Worm (Caenorhabditis elegans): Measurements from ENCODE around the gene sri-29.
"Not testable (repeated sequence)": the region's sequence is repeated elsewhere in the genome, so short reads cannot be mapped to it uniquely, and the experiment has no call there.

sri-29 gene

DNA sequence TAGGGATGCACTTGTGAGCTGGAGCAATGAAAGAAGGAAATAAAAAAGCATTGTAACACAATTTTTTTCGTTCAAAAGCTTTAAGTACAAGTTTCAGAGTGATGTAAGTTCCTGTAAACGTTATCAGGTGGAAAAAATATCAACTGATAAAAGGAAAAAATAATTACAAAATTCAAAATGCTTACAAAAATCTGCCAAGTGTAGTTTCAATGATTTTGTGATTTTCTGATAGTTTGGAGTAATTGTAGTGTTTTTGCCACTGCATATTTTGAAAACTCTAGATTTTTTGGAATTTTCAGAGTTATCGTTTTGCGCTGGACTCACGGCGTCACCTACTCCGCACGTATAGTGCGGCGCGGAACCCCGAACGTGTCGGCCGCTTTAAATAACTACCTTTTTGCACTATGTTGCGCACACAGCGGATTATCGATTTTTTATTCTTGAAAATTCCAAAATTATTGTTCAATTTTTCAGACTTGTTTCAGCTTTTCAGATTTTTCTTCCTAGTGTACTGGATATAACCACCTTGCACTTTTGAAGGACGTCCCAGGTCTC is 20.7 kb upstream of the sri-29 start, which contains the start of gene clec-2:
Gene clec-2, minus strand, starts transcription at position 51 of the 555 bp plus-strand sequence.
- TF ChIP-seq elt-2 (tag; optimal IDR thresholded peaks at IDR 0.05) (no peak), egl-5 (tag; optimal IDR thresholded peaks at IDR 0.05) (no peak), hmg-11 (tag; optimal IDR thresholded peaks at IDR 0.05) (no peak)

DNA sequence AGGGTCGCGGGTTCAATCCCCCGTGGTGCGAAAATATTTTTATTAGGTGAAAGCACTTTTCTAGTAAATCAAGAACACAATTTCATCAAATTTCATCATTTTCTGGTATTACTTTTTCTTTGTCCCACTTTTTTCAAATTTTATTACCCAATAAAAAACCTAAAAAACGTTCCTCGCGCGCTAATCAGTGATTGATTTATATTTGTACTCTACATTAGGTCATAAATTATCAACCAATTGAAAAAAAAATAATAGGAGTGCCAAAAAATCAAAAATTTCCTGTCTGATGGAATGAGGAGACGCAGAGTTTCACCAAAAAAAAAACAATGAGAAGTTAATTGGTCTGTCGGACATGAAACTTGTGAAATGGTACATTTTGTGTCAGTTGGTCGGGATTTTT is 19.5 kb upstream of the sri-29 start:
- TF ChIP-seq elt-2 (tag; optimal IDR thresholded peaks at IDR 0.05), result no peak
- no peak for TF ChIP-seq zag-1 (tag; optimal IDR thresholded peaks at IDR 0.05)
- no peak for TF ChIP-seq lin-15B (tag; optimal IDR thresholded peaks at IDR 0.05)
- no peak for TF ChIP-seq nhr-11 (tag; optimal IDR thresholded peaks at IDR 0.05)
- no peak for TF ChIP-seq R02D3.7 (tag; optimal IDR thresholded peaks at IDR 0.05)
- TF ChIP-seq ama-1 (optimal IDR thresholded peaks at IDR 0.05), result no peak
- TF ChIP-seq pha-4 (tag; optimal IDR thresholded peaks at IDR 0.05), result no peak
- no peak for TF ChIP-seq aly-2 (tag; optimal IDR thresholded peaks at IDR 0.05)

DNA sequence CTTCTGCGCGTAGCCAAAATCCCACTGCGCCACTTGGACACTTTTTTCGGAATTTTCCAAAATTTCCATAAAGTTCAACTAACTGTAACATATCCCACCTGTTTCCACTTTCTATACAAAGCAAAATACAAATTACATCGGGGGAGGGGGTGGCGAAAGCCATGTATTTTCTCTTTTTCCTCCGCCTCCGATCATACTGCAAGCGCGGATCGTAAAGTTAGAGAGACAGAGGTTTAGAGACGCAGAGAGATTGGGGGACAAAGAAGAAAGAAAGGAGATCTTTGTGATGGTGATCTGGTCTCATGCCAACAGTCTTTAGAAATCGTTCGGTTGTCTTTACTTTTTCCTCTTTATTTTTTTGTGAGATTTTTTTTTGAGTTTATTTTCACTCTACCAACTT is 15.9 kb upstream of the sri-29 start:
- no peak for TF ChIP-seq nhr-11 (tag; optimal IDR thresholded peaks at IDR 0.05)
- peak; percentile 43 for TF ChIP-seq nhr-25 (tag; optimal IDR thresholded peaks at IDR 0.05)
- TF ChIP-seq nhr-23 (tag; optimal IDR thresholded peaks at IDR 0.05), result no peak
- no peak for TF ChIP-seq ZK546.5 (tag; optimal IDR thresholded peaks at IDR 0.05)

DNA sequence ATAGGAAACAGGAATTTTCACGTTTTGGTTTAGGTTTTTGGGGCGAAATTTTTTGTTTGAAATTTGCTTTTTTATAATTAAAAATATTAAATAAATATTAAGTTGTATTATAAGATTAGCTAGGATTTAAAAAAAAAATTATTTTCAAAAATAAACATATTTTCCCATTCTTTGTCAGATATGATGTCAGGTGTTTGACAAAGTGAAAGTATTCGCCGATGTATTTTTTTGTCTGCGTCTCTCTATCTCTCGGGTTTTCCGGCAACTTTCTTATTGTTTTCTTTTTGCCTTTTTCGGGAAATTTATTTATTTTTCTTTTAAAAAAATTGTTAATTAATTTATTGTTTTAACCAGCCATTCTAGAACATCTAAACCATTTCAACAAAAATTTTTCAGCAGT is 13.7 kb upstream of the sri-29 start:
- TF ChIP-seq ama-1 (optimal IDR thresholded peaks at IDR 0.05), result no peak
- no peak for TF ChIP-seq ZK546.5 (tag; optimal IDR thresholded peaks at IDR 0.05)
- no peak for TF ChIP-seq ztf-11 (tag; optimal IDR thresholded peaks at IDR 0.05)
- TF ChIP-seq ceh-82 (tag; optimal IDR thresholded peaks at IDR 0.05), result no peak
- TF ChIP-seq pha-4 (tag; optimal IDR thresholded peaks at IDR 0.05), result no peak

DNA sequence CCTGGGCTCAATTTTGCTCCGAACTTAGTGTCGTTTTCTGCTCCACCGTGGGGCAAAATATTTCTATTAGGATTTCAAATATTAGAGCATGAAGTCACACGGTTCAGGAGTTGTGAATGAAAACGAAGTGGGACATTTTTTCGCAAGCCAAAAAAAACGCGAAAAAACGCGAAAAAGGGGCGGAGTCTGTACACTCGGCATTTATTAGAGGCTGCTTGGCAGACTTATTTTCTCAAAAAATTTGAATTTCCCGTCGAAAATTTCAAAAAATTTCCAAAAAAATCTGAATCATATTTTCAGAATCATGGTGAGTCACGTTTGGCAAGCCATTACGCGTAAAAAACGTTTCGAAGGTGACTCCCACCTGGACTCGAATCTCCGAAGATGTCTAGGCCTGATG is 11.6 kb upstream of the sri-29 start, which contains the start of gene B0454.6:
Gene B0454.6, plus strand, starts transcription at position 301 of the 400 bp plus-strand sequence.
- not testable (repeated sequence) for TF ChIP-seq ztf-11, elt-2, egl-5 (tag; optimal IDR thresholded peaks at IDR 0.05)

DNA sequence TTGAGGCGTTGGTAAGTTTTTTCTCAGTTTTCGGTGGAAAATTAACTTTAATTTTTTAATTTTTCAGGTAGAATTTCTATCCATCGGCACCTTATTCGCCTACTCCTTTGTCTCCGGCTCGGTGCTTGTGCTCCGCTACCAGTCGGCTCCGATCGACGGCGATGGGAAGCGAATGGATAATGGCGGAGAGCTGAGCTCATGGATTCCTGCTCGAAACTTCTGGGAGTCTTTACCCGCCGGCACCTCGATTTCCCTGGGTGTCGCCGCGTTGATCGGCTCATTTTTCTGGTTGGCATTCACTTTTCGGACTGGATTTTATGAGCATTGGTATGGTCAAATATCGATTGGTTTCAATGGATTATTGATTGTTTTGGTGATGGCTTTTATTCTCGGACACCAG is 9.2 kb upstream of the sri-29 start:
- TF ChIP-seq jun-1 (tag; optimal IDR thresholded peaks at IDR 0.05) (no peak), ama-1 (optimal IDR thresholded peaks at IDR 0.05) (no peak), unc-39 (tag; optimal IDR thresholded peaks at IDR 0.05) (no peak), nhr-237 (tag; optimal IDR thresholded peaks at IDR 0.05) (no peak), nhr-25 (tag; optimal IDR thresholded peaks at IDR 0.05) (no peak), zag-1 (tag; optimal IDR thresholded peaks at IDR 0.05) (no peak), R02D3.7 (tag; optimal IDR thresholded peaks at IDR 0.05) (no peak), mml-1 (tag; optimal IDR thresholded peaks at IDR 0.05) (no peak), ceh-16 (tag; optimal IDR thresholded peaks at IDR 0.05) (no peak), sea-2 (GFP tag; optimal IDR thresholded peaks at IDR 0.05) (no peak), lin-39 (tag; optimal IDR thresholded peaks at IDR 0.05) (no peak), lin-15B (tag; optimal IDR thresholded peaks at IDR 0.05) (no peak), ceh-9 (tag; optimal IDR thresholded peaks at IDR 0.05) (no peak), nhr-23 (tag; optimal IDR thresholded peaks at IDR 0.05) (no peak)

DNA sequence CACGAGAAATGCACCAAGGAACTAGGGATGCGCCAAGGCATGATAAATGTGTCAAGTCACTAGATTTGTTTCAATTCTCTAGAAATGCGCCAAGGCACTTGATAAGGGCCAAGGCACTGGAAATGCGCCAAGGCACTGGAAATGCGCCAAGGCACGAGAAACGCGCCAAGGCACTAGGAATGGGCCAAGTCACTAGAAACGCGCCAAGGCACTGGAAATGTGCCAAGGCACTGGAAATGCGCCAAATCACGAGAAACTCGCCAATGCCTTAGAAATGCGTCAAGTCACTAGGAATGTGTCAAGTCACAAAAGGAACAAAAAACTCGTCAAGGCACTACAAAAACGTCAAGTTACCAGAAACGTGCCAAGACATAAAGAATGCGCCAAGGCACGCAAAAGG is 7.8 kb upstream of the sri-29 start:
- no peak for TF ChIP-seq lin-15B (tag; optimal IDR thresholded peaks at IDR 0.05)
- no peak for TF ChIP-seq nhr-43 (tag; optimal IDR thresholded peaks at IDR 0.05; ENCODE audit: poor library complexity, severe bottlenecking)
- TF ChIP-seq ZK546.5 (tag; optimal IDR thresholded peaks at IDR 0.05), result no peak
- no peak for TF ChIP-seq nhr-76 (tag; optimal IDR thresholded peaks at IDR 0.05)
- TF ChIP-seq lsy-12 (tag; optimal IDR thresholded peaks at IDR 0.05), result no peak
- no peak for TF ChIP-seq tbx-2 (tag; optimal IDR thresholded peaks at IDR 0.05)

DNA sequence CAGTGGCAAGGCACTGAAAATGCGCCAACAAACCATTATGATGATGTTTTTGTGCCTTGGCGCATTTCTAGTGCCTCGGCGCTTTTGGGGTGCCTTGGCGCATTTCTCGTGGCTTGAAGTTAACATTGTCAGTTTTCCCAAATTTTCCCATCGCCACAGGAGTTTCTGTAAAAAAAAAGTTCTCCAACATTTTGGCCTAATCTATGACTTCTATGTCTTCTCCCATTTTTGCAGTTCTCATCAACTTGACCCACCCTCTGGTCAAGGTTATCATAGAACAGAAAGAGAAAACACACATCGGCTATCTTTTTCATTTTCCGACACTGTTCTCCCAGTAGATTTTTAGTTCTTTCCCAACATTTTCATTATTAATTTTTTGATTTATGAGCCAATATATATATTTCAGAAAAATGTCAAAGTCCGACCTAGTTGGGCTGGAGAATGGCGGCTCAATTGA is 5.6 kb upstream of the sri-29 start, which contains the start of the genes B0454.26 and B0454.5:
Gene B0454.26, minus strand, starts transcription at position 101 of the 457 bp plus-strand sequence.
Gene B0454.5, plus strand, starts transcription at position 407 of the 457 bp plus-strand sequence.
- TF ChIP-seq elt-2 (tag; optimal IDR thresholded peaks at IDR 0.05) (no peak), lsy-12 (tag; optimal IDR thresholded peaks at IDR 0.05) (no peak), nhr-77 (tag; optimal IDR thresholded peaks at IDR 0.05) (no peak), R02D3.7 (tag; optimal IDR thresholded peaks at IDR 0.05) (no peak)

Measured in whole organism, L3 larva.